Fruit fly (Drosophila melanogaster) whole organism, embryonic: Measurements from ENCODE around the gene CG17786.

Experiments
- Atf-2 ChIP-seq: fragments of 200-800 bp; sonication (Bioruptor generic); optimal IDR thresholded peaks from 2 replicates; lab custom pipeline; 2016; ENCODE audit warnings: missing biosample characterization, missing genetic modification characterization
- B-H1 ChIP-seq: fragments of 200-800 bp; sonication (Bioruptor generic); IDR thresholded peaks from 3 replicates; pipeline ENCODE4 v1.3.6; 2022; ENCODE audit warnings: missing biosample characterization, missing genetic modification characterization
- CG10274 ChIP-seq: fragments of 200-800 bp; sonication (Bioruptor generic); optimal IDR thresholded peaks from 3 replicates; lab custom pipeline; 2017; ENCODE audit warnings: missing biosample characterization, mild to moderate bottlenecking, missing genetic modification characterization
- CG17385 ChIP-seq: fragments of 200-800 bp; sonication (Bioruptor generic); optimal IDR thresholded peaks from 3 replicates; lab custom pipeline; 2018; ENCODE audit warnings: missing biosample characterization, mild to moderate bottlenecking, missing genetic modification characterization
- CG17802 ChIP-seq: fragments of 200-800 bp; sonication (Bioruptor generic); optimal IDR thresholded peaks from 2 replicates; lab custom pipeline; 2018; ENCODE audit warnings: missing biosample characterization, mild to moderate bottlenecking, missing genetic modification characterization, moderate library complexity
- CG30431 ChIP-seq: fragments of 200-800 bp; sonication (Bioruptor generic); optimal IDR thresholded peaks from 2 replicates; lab custom pipeline; 2017; ENCODE audit warnings: missing biosample characterization, missing genetic modification characterization
- CG31388 ChIP-seq: fragments of 200-800 bp; sonication (Bioruptor generic); optimal IDR thresholded peaks from 2 replicates; lab custom pipeline; 2016; ENCODE audit warnings: missing biosample characterization, missing genetic modification characterization
- CG34224 ChIP-seq: fragments of 200-800 bp; sonication (Bioruptor generic); IDR thresholded peaks from 3 replicates; pipeline ENCODE4 v1.3.6; 2022; ENCODE audit warnings: missing biosample characterization, missing genetic modification characterization; ENCODE audit not compliant: partially characterized antibody
- CG3847 ChIP-seq: fragments of 200-800 bp; sonication (Bioruptor generic); IDR thresholded peaks from 2 replicates; pipeline ENCODE4 v1.3.6; 2022; ENCODE audit warnings: missing biosample characterization, missing genetic modification characterization
- CG3995 ChIP-seq: fragments of 200-800 bp; sonication (Bioruptor generic); optimal IDR thresholded peaks from 3 replicates; lab custom pipeline; 2016; ENCODE audit warnings: missing biosample characterization, missing genetic modification characterization
- CG4424 ChIP-seq: fragments of 200-800 bp; sonication (Bioruptor generic); optimal IDR thresholded peaks from 3 replicates; lab custom pipeline; 2016; ENCODE audit warnings: missing biosample characterization, missing genetic modification characterization
- CG4820 ChIP-seq: fragments of 200-800 bp; sonication (Bioruptor generic); optimal IDR thresholded peaks from 3 replicates; lab custom pipeline; 2016; ENCODE audit warnings: missing biosample characterization, missing genetic modification characterization
- CG6175 ChIP-seq: fragments of 200-800 bp; sonication (Bioruptor generic); IDR thresholded peaks from 3 replicates; pipeline ENCODE4 v1.3.6; 2022; ENCODE audit warnings: missing biosample characterization, missing genetic modification characterization
- CG6765 ChIP-seq: fragments of 200-800 bp; sonication (Bioruptor generic); optimal IDR thresholded peaks from 3 replicates; lab custom pipeline; 2017; ENCODE audit warnings: missing biosample characterization, mild to moderate bottlenecking, missing genetic modification characterization
- CG7963 ChIP-seq: fragments of 200-800 bp; sonication (Bioruptor generic); IDR thresholded peaks from 3 replicates; pipeline ENCODE4 v1.3.6; 2022; ENCODE audit warnings: missing biosample characterization, missing genetic modification characterization; ENCODE audit not compliant: partially characterized antibody
- CG8290 ChIP-seq, 3 experiments: fragments of 200-800 bp; sonication (Bioruptor generic); optimal IDR thresholded peaks; 2 replicates each; lab custom pipeline; 2016 to 2019; ENCODE audit warnings: missing biosample characterization in 3 of 3, missing genetic modification characterization in 3 of 3, mild to moderate bottlenecking in 2 of 3, moderate library complexity in 1 of 3
- CG9727 ChIP-seq: fragments of 200-800 bp; sonication (Bioruptor generic); optimal IDR thresholded peaks from 3 replicates; lab custom pipeline; 2017; ENCODE audit warnings: missing biosample characterization, mild to moderate bottlenecking, missing genetic modification characterization
- CG9817 ChIP-seq: fragments of 200-800 bp; sonication (Bioruptor generic); optimal IDR thresholded peaks from 2 replicates; lab custom pipeline; 2018; ENCODE audit warnings: missing biosample characterization, mild to moderate bottlenecking, missing genetic modification characterization, moderate library complexity
- Dbx ChIP-seq: fragments of 200-800 bp; sonication (Bioruptor generic); IDR thresholded peaks from 3 replicates; pipeline ENCODE4 v1.3.6; 2022; ENCODE audit warnings: missing biosample characterization, missing genetic modification characterization
- Dip3 ChIP-seq: fragments of 200-800 bp; sonication (Bioruptor generic); optimal IDR thresholded peaks from 3 replicates; lab custom pipeline; 2016; ENCODE audit warnings: missing biosample characterization, missing genetic modification characterization
- Ets97D ChIP-seq: fragments of 200-800 bp; sonication (Bioruptor generic); optimal IDR thresholded peaks from 3 replicates; lab custom pipeline; 2016; ENCODE audit warnings: missing biosample characterization, missing genetic modification characterization
- Hand ChIP-seq: fragments of 200-800 bp; sonication (Bioruptor generic); optimal IDR thresholded peaks from 2 replicates; lab custom pipeline; 2017; ENCODE audit warnings: mild to moderate bottlenecking, missing biosample characterization, missing genetic modification reagents, missing genetic modification characterization
- HmgZ ChIP-seq: fragments of 200-800 bp; sonication (Bioruptor generic); optimal IDR thresholded peaks from 2 replicates; lab custom pipeline; 2018; ENCODE audit warnings: missing biosample characterization, mild to moderate bottlenecking, missing genetic modification characterization
- Hr39 ChIP-seq: fragments of >200 bp; optimal IDR thresholded peaks from 2 replicates; lab custom pipeline; 2017
- MBD-R2 ChIP-seq: fragments of 200-800 bp; sonication (Bioruptor generic); IDR thresholded peaks from 2 replicates; pipeline ENCODE4 v1.3.6; 2022; ENCODE audit warnings: missing biosample characterization, missing genetic modification characterization
- Mad ChIP-seq: fragments of 200-800 bp; sonication (Bioruptor generic); optimal IDR thresholded peaks from 2 replicates; lab custom pipeline; 2016; ENCODE audit warnings: missing biosample characterization, missing genetic modification characterization
- Max ChIP-seq: fragments of 200-800 bp; sonication (Bioruptor generic); optimal IDR thresholded peaks from 2 replicates; lab custom pipeline; 2016; ENCODE audit warnings: missing biosample characterization, mild to moderate bottlenecking, missing genetic modification characterization
- NC2α ChIP-seq: fragments of 200-800 bp; sonication (Bioruptor generic); optimal IDR thresholded peaks from 2 replicates; lab custom pipeline; 2016; ENCODE audit warnings: missing biosample characterization, missing genetic modification characterization
- Oli ChIP-seq: fragments of 200-800 bp; sonication (Bioruptor generic); optimal IDR thresholded peaks from 2 replicates; lab custom pipeline; 2018; ENCODE audit warnings: missing biosample characterization, mild to moderate bottlenecking, missing genetic modification characterization, moderate library complexity
- ab ChIP-seq: fragments of 200-800 bp; sonication (Bioruptor generic); optimal IDR thresholded peaks from 2 replicates; lab custom pipeline; 2016; ENCODE audit warnings: missing biosample characterization, missing genetic modification characterization
- ap ChIP-seq: fragments of 200-800 bp; sonication (Bioruptor generic); IDR thresholded peaks from 2 replicates; pipeline ENCODE4 v1.3.6; 2022; ENCODE audit warnings: missing biosample characterization, missing genetic modification characterization
- az2 ChIP-seq: fragments of 200-800 bp; sonication (Bioruptor generic); optimal IDR thresholded peaks from 3 replicates; lab custom pipeline; 2016; ENCODE audit warnings: missing biosample characterization, missing genetic modification characterization
- eve ChIP-seq, 2 experiments: fragments of >200 bp; optimal IDR thresholded peaks; 2 replicates each; lab custom pipeline; 2017; ENCODE audit warnings: missing biosample characterization in 2 of 2, missing genetic modification characterization in 2 of 2
- ewg ChIP-seq: fragments of 200-800 bp; sonication (Bioruptor generic); optimal IDR thresholded peaks from 3 replicates; lab custom pipeline; 2017; ENCODE audit warnings: mild to moderate bottlenecking, missing biosample characterization, missing genetic modification reagents, missing genetic modification characterization
- eyg ChIP-seq: fragments of 200-800 bp; sonication (Bioruptor generic); optimal IDR thresholded peaks from 3 replicates; lab custom pipeline; 2016; ENCODE audit warnings: missing biosample characterization, missing genetic modification characterization
- ftz-f1 ChIP-seq: fragments of 200-800 bp; sonication (Bioruptor generic); optimal IDR thresholded peaks from 2 replicates; lab custom pipeline; 2016; ENCODE audit warnings: missing biosample characterization, missing genetic modification characterization
- gro ChIP-seq: fragments of 200-800 bp; sonication (Bioruptor generic); optimal IDR thresholded peaks from 2 replicates; lab custom pipeline; 2016; ENCODE audit warnings: missing biosample characterization, missing genetic modification characterization
- lola ChIP-seq, 3 experiments: fragments of >200 bp in 2 of 3; fragments of 200-800 bp in 1 of 3; sonication (Bioruptor generic) in 1 of 3; optimal IDR thresholded peaks; 2 replicates each; lab custom pipeline; 2017 to 2019; ENCODE audit warnings: missing biosample characterization in 3 of 3, missing genetic modification characterization in 3 of 3, mild to moderate bottlenecking in 1 of 3, moderate library complexity in 1 of 3
- luna ChIP-seq: fragments of 200-800 bp; sonication (Bioruptor generic); optimal IDR thresholded peaks from 2 replicates; lab custom pipeline; 2016; ENCODE audit warnings: missing biosample characterization, missing genetic modification characterization
- mirr ChIP-seq: fragments of 200-800 bp; sonication (Bioruptor generic); optimal IDR thresholded peaks from 3 replicates; lab custom pipeline; 2018; ENCODE audit warnings: missing biosample characterization, mild to moderate bottlenecking, missing genetic modification characterization
- pzg ChIP-seq: fragments of 200-800 bp; sonication (Bioruptor generic); optimal IDR thresholded peaks from 3 replicates; lab custom pipeline; 2018; ENCODE audit warnings: missing biosample characterization, mild to moderate bottlenecking, missing genetic modification characterization, moderate library complexity
- rib ChIP-seq: fragments of 200-800 bp; sonication (Bioruptor generic); IDR thresholded peaks from 2 replicates; pipeline ENCODE4 v1.3.6; 2022; ENCODE audit warnings: missing biosample characterization, missing genetic modification characterization
- sens-2 ChIP-seq: fragments of 200-800 bp; sonication (Bioruptor generic); IDR thresholded peaks from 2 replicates; pipeline ENCODE4 v1.3.6; 2022; ENCODE audit warnings: missing biosample characterization, missing genetic modification characterization
- shn ChIP-seq: fragments of 200-800 bp; sonication (Bioruptor generic); optimal IDR thresholded peaks from 3 replicates; lab custom pipeline; 2016; ENCODE audit warnings: missing biosample characterization, missing genetic modification characterization
- slbo ChIP-seq: fragments of 200-800 bp; sonication (Bioruptor generic); IDR thresholded peaks from 2 replicates; pipeline ENCODE4 v1.3.6; 2022; ENCODE audit warnings: missing biosample characterization, missing genetic modification characterization
- sr ChIP-seq: fragments of 200-800 bp; sonication (Bioruptor generic); IDR thresholded peaks from 3 replicates; pipeline ENCODE4 v1.3.6; 2022; ENCODE audit warnings: missing biosample characterization, missing genetic modification characterization
- stc ChIP-seq: fragments of 200-800 bp; sonication (Bioruptor generic); IDR thresholded peaks from 2 replicates; pipeline ENCODE4 v1.3.6; 2022; ENCODE audit warnings: missing biosample characterization, missing genetic modification characterization
- tin ChIP-seq: fragments of 200-800 bp; sonication (Bioruptor generic); optimal IDR thresholded peaks from 3 replicates; lab custom pipeline; 2016; ENCODE audit warnings: missing biosample characterization, missing genetic modification characterization
- tio ChIP-seq: fragments of 200-800 bp; sonication (Bioruptor generic); optimal IDR thresholded peaks from 2 replicates; lab custom pipeline; 2017; ENCODE audit warnings: missing biosample characterization, missing genetic modification characterization, inconsistent platforms
- tup ChIP-seq: fragments of 200-800 bp; sonication (Bioruptor generic); optimal IDR thresholded peaks from 2 replicates; lab custom pipeline; 2016; ENCODE audit warnings: missing biosample characterization, mild to moderate bottlenecking, missing genetic modification characterization, moderate library complexity
- zf30C ChIP-seq: fragments of 200-800 bp; sonication (Bioruptor generic); optimal IDR thresholded peaks from 3 replicates; lab custom pipeline; 2018; ENCODE audit warnings: missing biosample characterization, mild to moderate bottlenecking, missing genetic modification characterization

CG17786 gene

dm6 chr3R:24193373-24193879, 25.1 kb downstream of the CG17786 start, which contains the start of the genes SMC6 and CG6204 (continued):
- TF ChIP-seq shn (GFP tag; lab: Kevin White, UChicago) = peak; percentile 65
- TF ChIP-seq Hand (GFP tag; lab: Kevin White, UChicago) = peak; percentile 80
- TF ChIP-seq Dip3 (GFP tag; lab: Kevin White, UChicago) = peak; percentile 90
- peak; percentile 39 for TF ChIP-seq ab (GFP tag; lab: Kevin White, UChicago)
- TF ChIP-seq rib (GFP tag; lab: Robert Waterston, UW) = peak; percentile 90
- TF ChIP-seq HmgZ (tag; lab: Kevin White, UChicago) = peak; percentile 96
- TF ChIP-seq luna (GFP tag; lab: Kevin White, UChicago) = peak; percentile 53
- TF ChIP-seq ewg (GFP tag; lab: Kevin White, UChicago) = peak; percentile 85
- peak; percentile 61 for TF ChIP-seq pzg (GFP tag; lab: Kevin White, UChicago)
- peak; percentile 44; the same call in 1 of the 3 replicates for TF ChIP-seq sr (GFP tag; lab: Robert Waterston, UW)
- TF ChIP-seq CG31388 (GFP tag; lab: Kevin White, UChicago) = peak; percentile 86
- TF ChIP-seq sens-2 (GFP tag; lab: Robert Waterston, UW) = peak; percentile 85
- TF ChIP-seq Dbx (GFP tag; lab: Robert Waterston, UW) = peak; percentile 95
- TF ChIP-seq CG6765 (GFP tag; lab: Kevin White, UChicago) = peak; percentile 85
- peak; percentile 63 for TF ChIP-seq NC2α (GFP tag; lab: Kevin White, UChicago)
- peak; percentile 92 for TF ChIP-seq B-H1 (GFP tag; lab: Robert Waterston, UW)
- TF ChIP-seq mirr (GFP tag; lab: Kevin White, UChicago) = peak; percentile 83
- peak; percentile 79 for TF ChIP-seq Mad (GFP tag; lab: Kevin White, UChicago)
- peak; percentile 97 for TF ChIP-seq slbo (GFP tag; lab: Robert Waterston, UW)
- TF ChIP-seq tup = peak; percentile 52
- 0 out of 3 replicates have a peak, but pooled peaks have one; percentile 23 for TF ChIP-seq CG34224 (GFP tag; lab: Robert Waterston, UW)
- TF ChIP-seq CG17802 (tag; lab: Kevin White, UChicago) = peak; percentile 75
- TF ChIP-seq CG17385 (GFP tag; lab: Kevin White, UChicago) = peak; percentile 90
- TF ChIP-seq CG6175 (GFP tag; lab: Robert Waterston, UW) = peak; percentile 86
- TF ChIP-seq CG9817 (tag; lab: Kevin White, UChicago) = peak; percentile 97
- peak; percentile 92 for TF ChIP-seq tio (GFP tag; lab: Kevin White, UChicago)
- TF ChIP-seq CG7963 = no peak
- TF ChIP-seq Ets97D (GFP tag; lab: Kevin White, UChicago) = peak; percentile 52
- TF ChIP-seq gro (GFP tag; lab: Kevin White, UChicago) = peak; percentile 72
- no peak for TF ChIP-seq zf30C
- TF ChIP-seq eve (GFP tag; optimal IDR thresholded peaks at IDR 0.05; lab: Kevin White, UChicago) = no peak
- peak; percentile 90 for TF ChIP-seq az2
- peak; percentile 95 for TF ChIP-seq stc (GFP tag; lab: Robert Waterston, UW)
- TF ChIP-seq CG9727 (GFP tag; lab: Kevin White, UChicago) = peak; percentile 93
- TF ChIP-seq CG10274 (GFP tag; lab: Kevin White, UChicago) = peak; percentile 75
- TF ChIP-seq ap (GFP tag; lab: Robert Waterston, UW) = peak; percentile 89
- TF ChIP-seq tin = peak; percentile 91
- peak; percentile 92 for TF ChIP-seq Max
- peak; percentile 52 for TF ChIP-seq eyg (GFP tag; lab: Kevin White, UChicago)
- TF ChIP-seq Hr39 (lab: Kevin White, UChicago) = no peak
- no peak for TF ChIP-seq ftz-f1 (GFP tag; lab: Kevin White, UChicago)
- peak; percentile 71 for TF ChIP-seq Atf-2 (GFP tag; lab: Kevin White, UChicago)
- TF ChIP-seq CG3995 = peak; percentile 79
- TF ChIP-seq CG8290 (GFP tag; optimal IDR thresholded peaks at IDR 0.05; lab: Kevin White, UChicago) = peak; percentile 80
- peak; percentile 16 to 92 for TF ChIP-seq CG8290 (tag; optimal IDR thresholded peaks at IDR 0.05; lab: Kevin White, UChicago)
- TF ChIP-seq lola (GFP tag; optimal IDR thresholded peaks at IDR 0.05; lab: Kevin White, UChicago) = peak in 1 of 3 experiments; percentile 90
- peak; percentile 92 for TF ChIP-seq CG4820 (GFP tag; lab: Kevin White, UChicago)
- TF ChIP-seq CG30431 (GFP tag; lab: Kevin White, UChicago) = peak; percentile 85
- TF ChIP-seq MBD-R2 (GFP tag; lab: Robert Waterston, UW) = peak; percentile 89
- peak; percentile 96 for TF ChIP-seq CG3847 (GFP tag; lab: Robert Waterston, UW)
- peak; percentile 89 for TF ChIP-seq CG4424 (GFP tag; lab: Kevin White, UChicago)
- peak; percentile 96 for TF ChIP-seq Oli
